Fruit fly (Drosophila melanogaster) whole organism, prepupa: ENCODE data around the gene CG1662.

Source experiments
- Blimp-1 ChIP-seq: fragments of 200-800 bp; sonication (Bioruptor generic); optimal IDR thresholded peaks from 3 replicates; lab custom pipeline; 2017; ENCODE audit warnings: missing biosample characterization, missing genetic modification characterization, mild to moderate bottlenecking, moderate library complexity, missing genetic modification reagents
- CG10669 ChIP-seq: fragments of 200-800 bp; sonication (Bioruptor generic); optimal IDR thresholded peaks from 3 replicates; lab custom pipeline; 2018; ENCODE audit warnings: missing biosample characterization, mild to moderate bottlenecking, missing genetic modification characterization, moderate library complexity
- CG11294 ChIP-seq: fragments of 200-800 bp; sonication (Bioruptor generic); IDR thresholded peaks from 2 replicates; pipeline ENCODE4 v1.3.6; 2022; ENCODE audit warnings: missing biosample characterization, missing genetic modification characterization
- CG11762 ChIP-seq: fragments of 200-800 bp; sonication (Bioruptor generic); optimal IDR thresholded peaks from 3 replicates; lab custom pipeline; 2016; ENCODE audit warnings: missing biosample characterization, missing genetic modification characterization; ENCODE audit not compliant: insufficient read depth
- CG11902 ChIP-seq: fragments of 200-800 bp; sonication (Bioruptor generic); optimal IDR thresholded peaks from 3 replicates; lab custom pipeline; 2016; ENCODE audit warnings: missing biosample characterization, missing genetic modification characterization
- CG15336 ChIP-seq: fragments of 200-800 bp; sonication (Bioruptor generic); IDR thresholded peaks from 2 replicates; pipeline ENCODE4 v1.3.6; 2022; ENCODE audit warnings: missing biosample characterization, missing genetic modification characterization
- CG1621 ChIP-seq: fragments of 200-800 bp; sonication (Bioruptor generic); optimal IDR thresholded peaks from 3 replicates; lab custom pipeline; 2018; ENCODE audit warnings: missing biosample characterization, mild to moderate bottlenecking, missing genetic modification characterization
- CG16779 ChIP-seq: fragments of 200-800 bp; sonication (Bioruptor generic); optimal IDR thresholded peaks from 3 replicates; lab custom pipeline; 2017; ENCODE audit warnings: missing biosample characterization, mild to moderate bottlenecking, missing genetic modification characterization
- CG3032 ChIP-seq: fragments of 200-800 bp; optimal IDR thresholded peaks from 2 replicates; lab custom pipeline; 2019; ENCODE audit warnings: missing biosample characterization, mild to moderate bottlenecking, missing genetic modification characterization, moderate library complexity
- CG32006 ChIP-seq: fragments of 200-800 bp; sonication (Bioruptor generic); optimal IDR thresholded peaks from 3 replicates; lab custom pipeline; 2017; ENCODE audit warnings: missing biosample characterization, mild to moderate bottlenecking, missing genetic modification characterization
- CG34406 ChIP-seq: fragments of 200-800 bp; sonication (Bioruptor generic); optimal IDR thresholded peaks from 3 replicates; lab custom pipeline; 2016; ENCODE audit warnings: missing biosample characterization, missing genetic modification characterization
- CG4318 ChIP-seq: fragments of 200-800 bp; sonication (Bioruptor generic); optimal IDR thresholded peaks from 3 replicates; lab custom pipeline; 2017; ENCODE audit warnings: missing biosample characterization, mild to moderate bottlenecking, missing genetic modification characterization
- CG6163 ChIP-seq: fragments of 200-800 bp; sonication (Bioruptor generic); IDR thresholded peaks from 3 replicates; pipeline ENCODE4 v1.3.6; 2022; ENCODE audit warnings: missing biosample characterization, missing genetic modification characterization
- CG6792 ChIP-seq: fragments of 200-800 bp; sonication (Bioruptor generic); optimal IDR thresholded peaks from 3 replicates; lab custom pipeline; 2016; ENCODE audit warnings: missing biosample characterization, missing genetic modification characterization
- CG6808 ChIP-seq: fragments of 200-800 bp; sonication (Bioruptor generic); optimal IDR thresholded peaks from 3 replicates; lab custom pipeline; 2017; ENCODE audit warnings: missing biosample characterization, missing genetic modification characterization, mild to moderate bottlenecking, moderate library complexity, missing genetic modification reagents
- CG6854 ChIP-seq: fragments of 200-800 bp; sonication (Bioruptor generic); optimal IDR thresholded peaks from 2 replicates; lab custom pipeline; 2017; ENCODE audit warnings: missing biosample characterization, mild to moderate bottlenecking, missing genetic modification characterization
- CG8119 ChIP-seq: fragments of 200-800 bp; sonication (Bioruptor generic); IDR thresholded peaks from 3 replicates; pipeline ENCODE4 v1.3.6; 2022; ENCODE audit warnings: missing biosample characterization, missing genetic modification characterization
- CG8319 ChIP-seq: fragments of 200-800 bp; sonication (Bioruptor generic); optimal IDR thresholded peaks from 3 replicates; lab custom pipeline; 2016; ENCODE audit warnings: missing biosample characterization, missing genetic modification characterization
- CG8632 ChIP-seq: fragments of 200-800 bp; sonication (Bioruptor generic); optimal IDR thresholded peaks from 3 replicates; lab custom pipeline; 2016; ENCODE audit warnings: missing biosample characterization, missing genetic modification characterization
- Eip75B ChIP-seq: fragments of 200-800 bp; sonication (Bioruptor generic); optimal IDR thresholded peaks from 3 replicates; lab custom pipeline; 2016; ENCODE audit warnings: missing biosample characterization, missing genetic modification characterization
- Eip93F ChIP-seq: fragments of 200-800 bp; sonication (Bioruptor generic); optimal IDR thresholded peaks from 2 replicates; lab custom pipeline; 2016; ENCODE audit warnings: missing biosample characterization, mild to moderate bottlenecking, missing genetic modification characterization
- Ets21C ChIP-seq: fragments of 200-800 bp; sonication (Bioruptor generic); optimal IDR thresholded peaks from 3 replicates; lab custom pipeline; 2016; ENCODE audit warnings: missing biosample characterization, missing genetic modification characterization
- Ets96B ChIP-seq: fragments of 200-800 bp; optimal IDR thresholded peaks from 2 replicates; lab custom pipeline; 2019; ENCODE audit warnings: missing biosample characterization, mild to moderate bottlenecking, missing genetic modification characterization, moderate library complexity
- Gug ChIP-seq: fragments of 200-800 bp; sonication (Bioruptor generic); IDR thresholded peaks from 2 replicates; pipeline ENCODE4 v1.3.6; 2022; ENCODE audit warnings: missing biosample characterization, missing genetic modification characterization
- Hr4 ChIP-seq: fragments of 200-800 bp; sonication (Bioruptor generic); optimal IDR thresholded peaks from 3 replicates; lab custom pipeline; 2016; ENCODE audit warnings: missing biosample characterization, missing genetic modification characterization
- Lpt ChIP-seq: fragments of 200-800 bp; sonication (Bioruptor generic); optimal IDR thresholded peaks from 3 replicates; lab custom pipeline; 2016; ENCODE audit warnings: missing biosample characterization, missing genetic modification characterization
- OdsH ChIP-seq: fragments of 200-800 bp; sonication (Bioruptor generic); optimal IDR thresholded peaks from 3 replicates; lab custom pipeline; 2016; ENCODE audit warnings: missing biosample characterization, missing genetic modification characterization
- Smox ChIP-seq: fragments of 200-800 bp; sonication (Bioruptor generic); optimal IDR thresholded peaks from 3 replicates; lab custom pipeline; 2016; ENCODE audit warnings: missing biosample characterization, missing genetic modification characterization
- Sox14 ChIP-seq: fragments of 200-800 bp; sonication (Bioruptor generic); optimal IDR thresholded peaks from 3 replicates; lab custom pipeline; 2016; ENCODE audit warnings: missing biosample characterization, missing genetic modification characterization
- Sox15 ChIP-seq: fragments of 200-800 bp; sonication (Bioruptor generic); optimal IDR thresholded peaks from 3 replicates; lab custom pipeline; 2016; ENCODE audit warnings: missing biosample characterization, missing genetic modification characterization
- acj6 ChIP-seq: fragments of 200-800 bp; sonication (Bioruptor generic); optimal IDR thresholded peaks from 3 replicates; lab custom pipeline; 2016; ENCODE audit warnings: missing biosample characterization, missing genetic modification characterization
- cyc ChIP-seq: fragments of 200-800 bp; sonication (Bioruptor generic); optimal IDR thresholded peaks from 3 replicates; lab custom pipeline; 2016; ENCODE audit warnings: missing biosample characterization, missing genetic modification characterization
- dac ChIP-seq: fragments of 200-800 bp; sonication (Bioruptor generic); optimal IDR thresholded peaks from 2 replicates; lab custom pipeline; 2017; ENCODE audit warnings: missing biosample characterization, mild to moderate bottlenecking, missing genetic modification characterization
- eg ChIP-seq: fragments of 200-800 bp; sonication (Bioruptor generic); IDR thresholded peaks from 3 replicates; pipeline ENCODE4 v1.3.6; 2022; ENCODE audit warnings: missing biosample characterization, missing genetic modification characterization
- esn ChIP-seq: fragments of 200-800 bp; sonication (Bioruptor generic); optimal IDR thresholded peaks from 2 replicates; lab custom pipeline; 2016; ENCODE audit warnings: missing biosample characterization, mild to moderate bottlenecking, missing genetic modification characterization, moderate library complexity
- fd59A ChIP-seq: fragments of 200-800 bp; sonication (Bioruptor generic); optimal IDR thresholded peaks from 2 replicates; lab custom pipeline; 2017; ENCODE audit warnings: missing biosample characterization, mild to moderate bottlenecking, missing genetic modification characterization, missing genetic modification reagents
- fd85E ChIP-seq: fragments of 200-800 bp; sonication (Bioruptor generic); optimal IDR thresholded peaks from 3 replicates; lab custom pipeline; 2016; ENCODE audit warnings: missing biosample characterization, missing genetic modification characterization
- fkh ChIP-seq: fragments of 200-800 bp; sonication (Bioruptor generic); optimal IDR thresholded peaks from 3 replicates; lab custom pipeline; 2017; ENCODE audit warnings: missing biosample characterization, mild to moderate bottlenecking, missing genetic modification characterization, moderate library complexity
- lz ChIP-seq: fragments of 200-800 bp; sonication (Bioruptor generic); optimal IDR thresholded peaks from 3 replicates; lab custom pipeline; 2016; ENCODE audit warnings: missing biosample characterization, missing genetic modification characterization
- pdm3 ChIP-seq: fragments of 200-800 bp; sonication (Bioruptor generic); optimal IDR thresholded peaks from 3 replicates; lab custom pipeline; 2016; ENCODE audit warnings: missing biosample characterization, missing genetic modification characterization
- salr ChIP-seq, 2 experiments: fragments of 200-800 bp; sonication (Bioruptor generic); optimal IDR thresholded peaks; 3 replicates each; lab custom pipeline; 2016 to 2018; ENCODE audit warnings: missing biosample characterization in 2 of 2, missing genetic modification characterization in 2 of 2, mild to moderate bottlenecking in 1 of 2
- ss ChIP-seq, 2 experiments: fragments of 200-800 bp; sonication (Bioruptor generic); optimal IDR thresholded peaks; 2 replicates in 1 of 2; 3 replicates in 1 of 2; lab custom pipeline; 2017 to 2018; ENCODE audit warnings: mild to moderate bottlenecking in 2 of 2, missing biosample characterization in 2 of 2, missing genetic modification characterization in 2 of 2, moderate library complexity in 1 of 2
- svp ChIP-seq: fragments of 200-800 bp; sonication (Bioruptor generic); peaks from one replicate; lab custom pipeline; 2016; ENCODE audit warnings: missing biosample characterization, missing genetic modification characterization
- topi ChIP-seq: fragments of 200-800 bp; sonication (Bioruptor generic); optimal IDR thresholded peaks from 3 replicates; lab custom pipeline; 2016; ENCODE audit warnings: missing biosample characterization, missing genetic modification characterization
- vri ChIP-seq: fragments of 200-800 bp; sonication (Bioruptor generic); optimal IDR thresholded peaks from 3 replicates; lab custom pipeline; 2016; ENCODE audit warnings: missing biosample characterization, mild to moderate bottlenecking, missing genetic modification characterization

Gene CG1662

dm6 chrX:13403962-13404830, 16.8 kb downstream of the CG1662 start, which contains the start of gene GstT4 (continued):
- TF ChIP-seq Sox15 (GFP tag; lab: Kevin White, UChicago) (peak; percentile 38), CG6792 (GFP tag; lab: Kevin White, UChicago) (peak; percentile 94), CG10669 (peak; percentile 69), lz (peak; percentile 81), cyc (GFP tag; lab: Kevin White, UChicago) (peak; percentile 80), svp (peak; percentile 96), Eip93F (GFP tag; lab: Kevin White, UChicago) (peak; percentile 64), Smox (peak; percentile 82), CG34406 (GFP tag; lab: Kevin White, UChicago) (peak; percentile 91), fd59A (GFP tag; lab: Kevin White, UChicago) (peak; percentile 61), eg (GFP tag; lab: Robert Waterston, UW) (peak; percentile 99), Lpt (peak; percentile 99), dac (GFP tag; lab: Kevin White, UChicago) (peak; percentile 69), vri (GFP tag; lab: Kevin White, UChicago) (peak; percentile 96), salr (GFP tag; optimal IDR thresholded peaks at IDR 0.05; lab: Kevin White, UChicago) (peak; percentile 64 to 94), CG16779 (tag; lab: Kevin White, UChicago) (peak; percentile 93), Sox14 (GFP tag; lab: Kevin White, UChicago) (peak; percentile 93), CG4318 (peak; percentile 16), CG6808 (GFP tag; lab: Kevin White, UChicago) (peak; percentile 94), Gug (GFP tag; lab: Robert Waterston, UW) (peak; percentile 96), Hr4 (peak; percentile 69), CG8632 (GFP tag; lab: Kevin White, UChicago) (peak; percentile 90), fkh (peak; percentile 80), CG3032 (peak; percentile 89), Eip75B (GFP tag; lab: Kevin White, UChicago) (peak; percentile 94), Blimp-1 (peak; percentile 16), topi (GFP tag; lab: Kevin White, UChicago) (peak; percentile 83), OdsH (peak; percentile 86), CG15336 (GFP tag; lab: Robert Waterston, UW) (peak; percentile 97), CG32006 (GFP tag; lab: Kevin White, UChicago) (peak; percentile 70), ss (GFP tag; optimal IDR thresholded peaks at IDR 0.05; lab: Kevin White, UChicago) (peak; percentile 96 to 98), CG6163 (peak; percentile 99), esn (peak; percentile 85), CG11902 (GFP tag; lab: Kevin White, UChicago) (peak; percentile 25), CG11762 (GFP tag; lab: Kevin White, UChicago) (peak; percentile 91)

DNA sequence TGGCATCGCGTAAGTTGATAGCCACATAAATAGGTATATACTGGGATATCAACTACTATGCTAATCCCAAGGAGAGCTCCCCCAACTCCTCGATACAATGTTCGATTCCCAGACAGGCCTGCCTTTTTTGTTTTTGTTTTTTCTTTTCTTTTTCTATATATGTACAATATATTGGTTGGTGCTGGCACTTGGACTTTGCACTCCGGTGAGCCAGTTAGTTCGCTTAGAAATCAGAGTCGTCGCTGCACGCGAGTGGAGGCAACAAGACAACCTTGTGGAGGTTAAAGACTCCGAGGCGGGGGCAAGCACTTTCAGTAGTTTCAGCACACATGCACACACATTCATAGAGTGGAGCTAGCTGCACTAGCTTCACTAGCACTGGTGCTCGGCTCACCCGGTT, 18.9 kb downstream of the CG1662 start:
- TF ChIP-seq CG11294 (GFP tag; lab: Robert Waterston, UW) (no peak), Ets21C (GFP tag; lab: Kevin White, UChicago) (no peak), Sox14 (GFP tag; lab: Kevin White, UChicago) (no peak), CG10669 (no peak), Ets96B (no peak), Sox15 (GFP tag; lab: Kevin White, UChicago) (no peak), fd85E (no peak), CG3032 (no peak), CG6854 (GFP tag; lab: Kevin White, UChicago) (no peak), fd59A (GFP tag; lab: Kevin White, UChicago) (no peak), CG11762 (GFP tag; lab: Kevin White, UChicago) (no peak), CG16779 (tag; lab: Kevin White, UChicago) (peak; percentile 44), CG1621 (tag; lab: Kevin White, UChicago) (peak; percentile 4), topi (GFP tag; lab: Kevin White, UChicago) (no peak), CG4318 (no peak), CG8319 (no peak), ss (GFP tag; optimal IDR thresholded peaks at IDR 0.05; lab: Kevin White, UChicago) (peak; percentile 65 to 87), CG8119 (GFP tag; lab: Robert Waterston, UW) (peak; percentile 46; the same call in 2 of the 3 replicates), acj6 (GFP tag; lab: Kevin White, UChicago) (no peak), Eip75B (GFP tag; lab: Kevin White, UChicago) (no peak), esn (no peak), CG11902 (GFP tag; lab: Kevin White, UChicago) (no peak), Lpt (peak; percentile 51), vri (GFP tag; lab: Kevin White, UChicago) (no peak), fkh (no peak), CG6792 (GFP tag; lab: Kevin White, UChicago) (no peak), OdsH (no peak), CG32006 (GFP tag; lab: Kevin White, UChicago) (no peak), lz (no peak), Eip93F (GFP tag; lab: Kevin White, UChicago) (no peak), pdm3 (GFP tag; lab: Kevin White, UChicago) (no peak), Blimp-1 (no peak)
